Worm (Caenorhabditis elegans) whole organism, midembryonic: ENCODE measurements around the gene Y26E6A.3.

Experiments
- flt-1 ChIP-seq: fragments of 200-800 bp; sonication (Bioruptor generic); IDR thresholded peaks from 2 replicates; pipeline ENCODE4 v1.3.6; 2022; ENCODE audit warnings: missing genetic modification characterization, missing compliant biosample characterization
- med-1 ChIP-seq: sonication (generic microtip); optimal IDR thresholded peaks from 2 replicates; lab custom pipeline; 2017; ENCODE audit warnings: missing genetic modification characterization, mild to moderate bottlenecking, missing compliant biosample characterization, antibody characterized with exemption, missing genetic modification reagents; ENCODE audit not compliant: insufficient read depth
- ref-1 ChIP-seq: fragments of 200-800 bp; sonication (Bioruptor generic); conservative IDR thresholded peaks from 2 replicates; pipeline ENCODE4 v1.3.6; 2022; ENCODE audit warnings: missing genetic modification reagents, missing genetic modification characterization, missing compliant biosample characterization
- ztf-23 ChIP-seq: fragments of 200-800 bp; sonication (Bioruptor generic); IDR thresholded peaks from 2 replicates; pipeline ENCODE4 v1.3.6; 2022; ENCODE audit warnings: missing genetic modification reagents, missing genetic modification characterization, missing compliant biosample characterization
- ztf-29 ChIP-seq: fragments of 200-800 bp; sonication (Bioruptor generic); IDR thresholded peaks from 2 replicates; pipeline ENCODE4 v1.3.6; 2022; ENCODE audit warnings: missing genetic modification reagents, missing genetic modification characterization, missing compliant biosample characterization

DNA sequence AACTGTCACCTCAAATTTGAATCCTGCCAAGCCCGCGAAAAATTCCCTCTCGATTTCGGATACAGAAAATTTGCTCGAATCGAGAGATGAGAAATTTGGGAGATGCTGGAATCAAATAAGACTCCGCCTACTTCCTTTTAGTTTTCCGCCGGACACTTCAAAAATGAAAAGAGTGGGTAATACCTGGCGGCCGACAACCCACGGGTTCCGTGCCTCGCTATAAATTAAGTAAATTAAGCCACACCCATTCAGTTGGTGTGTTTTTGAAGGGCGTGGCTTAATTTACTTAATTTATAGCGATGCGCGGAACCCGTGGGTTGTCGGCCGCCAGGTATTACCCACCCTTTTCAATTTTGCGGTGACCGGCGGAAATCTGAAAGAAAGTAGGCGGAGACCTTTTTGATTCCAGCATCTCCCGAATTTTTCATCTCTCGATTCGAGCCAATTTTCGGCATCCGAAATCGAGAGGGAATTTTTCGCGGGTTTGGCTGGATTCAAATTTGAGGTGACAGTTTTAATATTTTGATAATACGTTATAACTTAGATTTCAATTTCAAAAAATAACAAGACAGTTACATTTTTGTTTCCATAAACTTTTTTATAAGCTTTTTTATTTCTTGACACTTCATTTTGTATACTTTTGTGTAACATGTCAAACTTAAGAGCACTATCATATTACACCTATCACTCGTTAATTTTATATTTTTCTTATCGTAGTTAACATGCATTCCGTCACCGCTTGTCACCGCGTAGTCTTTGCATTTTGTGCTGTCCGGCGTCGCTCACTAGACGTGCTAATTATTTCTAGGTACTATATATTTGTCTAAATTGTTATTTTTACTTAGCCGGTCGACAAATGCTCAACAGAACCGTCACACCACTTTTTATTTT is 37.2 kb upstream of the Y26E6A.3 start:
- no peak for TF ChIP-seq flt-1 (GFP tag; lab: Robert Waterston, UW)
- TF ChIP-seq ref-1: no peak
- no peak for TF ChIP-seq med-1
- no peak for TF ChIP-seq ztf-23 (GFP tag; lab: Robert Waterston, UW)
- TF ChIP-seq ztf-29 (GFP tag; lab: Robert Waterston, UW): no peak
